Worm (Caenorhabditis elegans) whole organism, young adult: Measurements from ENCODE around the gene dnc-1.

Source experiments
- Y95B8A.8 ChIP-seq: fragments of 200-800 bp; sonication (Bioruptor generic); IDR thresholded peaks from 2 replicates; pipeline ENCODE4 v1.3.6; 2022; ENCODE audit warnings: missing genetic modification reagents, missing genetic modification characterization, missing compliant biosample characterization
- sea-2 ChIP-seq: fragments of 200-800 bp; sonication (Bioruptor generic); IDR thresholded peaks from 2 replicates; pipeline ENCODE4 v1.3.6; 2022; ENCODE audit warnings: missing genetic modification characterization, missing compliant biosample characterization

- no peak for TF ChIP-seq sea-2
- no peak for TF ChIP-seq Y95B8A.8
These were observed 36.5 kb downstream of the dnc-1 start, which contains the start of gene srlf-13 for ce11 chrIV:10896512-10896911.
